Worm (Caenorhabditis elegans): Measurements from ENCODE around the gene Y51H7C.8.

ce11 chrII:1357905-1358304 is 43.7 kb upstream of the Y51H7C.8 start, which contains the start of gene C13A10.2:
- TF ChIP-seq rnt-1 (tag; optimal IDR thresholded peaks at IDR 0.05) (no peak), pqm-1 (tag; optimal IDR thresholded peaks at IDR 0.05) (no peak), nhr-11 (tag; optimal IDR thresholded peaks at IDR 0.05) (no peak), Y22D7AL.16 (tag; optimal IDR thresholded peaks at IDR 0.05) (no peak), ceh-9 (tag; optimal IDR thresholded peaks at IDR 0.05) (no peak), ceh-31 (tag; optimal IDR thresholded peaks at IDR 0.05) (no peak), elt-4 (tag; optimal IDR thresholded peaks at IDR 0.05) (no peak)
